Worm (Caenorhabditis elegans) whole organism, L4 larva: ENCODE results near the gene M04D8.4.

Source experiments
- D1046.2 ChIP-seq: fragments of 200-800 bp; sonication (Bioruptor generic); IDR thresholded peaks from 2 replicates; pipeline ENCODE4 v1.3.6; 2022; ENCODE audit warnings: missing genetic modification characterization, missing compliant biosample characterization
- dve-1 ChIP-seq: sonication (generic microtip); optimal IDR thresholded peaks from 2 replicates; lab custom pipeline; 2017; ENCODE audit warnings: antibody characterized with exemption, mild to moderate bottlenecking, missing genetic modification characterization, missing compliant biosample characterization; ENCODE audit not compliant: insufficient read depth
- egl-43 ChIP-seq: fragments of 200-800 bp; sonication (Bioruptor generic); IDR thresholded peaks from 2 replicates; pipeline ENCODE4 v1.3.6; 2022; ENCODE audit warnings: missing genetic modification reagents, missing genetic modification characterization, missing compliant biosample characterization
- fkh-10 ChIP-seq: fragments of 150-350 bp; optimal IDR thresholded peaks from 2 replicates; lab custom pipeline; 2014; ENCODE audit warnings: missing biosample characterization, missing genetic modification reagents, missing genetic modification characterization
- lin-15B ChIP-seq: fragments of 150-350 bp; sonication (generic microtip); optimal IDR thresholded peaks from 3 replicates; lab custom pipeline; 2014; ENCODE audit warnings: missing biosample characterization, missing genetic modification characterization
- lsy-2 ChIP-seq, 2 experiments: fragments of 150-350 bp in 1 of 2; sonication (generic microtip) in 1 of 2; optimal IDR thresholded peaks; 2 replicates each; lab custom pipeline; 2014 to 2017; ENCODE audit warnings: missing biosample characterization in 2 of 2, missing genetic modification characterization in 2 of 2
- nhr-10 ChIP-seq: fragments of 150-350 bp; optimal IDR thresholded peaks from 2 replicates; lab custom pipeline; 2014; ENCODE audit warnings: missing biosample characterization, missing genetic modification characterization
- nhr-28 ChIP-seq: fragments of 150-350 bp; optimal IDR thresholded peaks from 2 replicates; lab custom pipeline; 2014; ENCODE audit warnings: missing biosample characterization, missing genetic modification characterization
- nhr-6 ChIP-seq: fragments of 150-350 bp; optimal IDR thresholded peaks from 2 replicates; lab custom pipeline; 2014; ENCODE audit warnings: missing biosample characterization, missing genetic modification characterization
- pha-4 ChIP-seq, 2 experiments: fragments of 150-350 bp in 1 of 2; fragments of 200-800 bp in 1 of 2; sonication (Bioruptor generic) in 1 of 2; IDR thresholded peaks in 1 of 2; optimal IDR thresholded peaks in 1 of 2; 2 replicates each; pipeline versions ENCODE4 v1.3.6 to Lab custom; 2014 to 2022; ENCODE audit warnings: missing genetic modification characterization in 2 of 2, missing genetic modification reagents in 2 of 2, missing biosample characterization in 1 of 2, missing compliant biosample characterization in 1 of 2
- unc-62 ChIP-seq, 3 experiments: fragments of 150-350 bp in 1 of 3; sonication (generic microtip); optimal IDR thresholded peaks in 2 of 3; peaks in 1 of 3; 1 replicate in 1 of 3; 2 replicates in 2 of 3; lab custom pipeline; 2014 to 2017; ENCODE audit warnings: missing biosample characterization in 3 of 3, missing genetic modification characterization in 3 of 3, missing genetic modification reagents in 3 of 3, missing genotype in 1 of 3
- zag-1 ChIP-seq: fragments of 150-350 bp; optimal IDR thresholded peaks from 2 replicates; lab custom pipeline; 2014; ENCODE audit warnings: missing biosample characterization, missing genetic modification characterization

ce11 chrIII:9985542-9985941 lies 44.9 kb downstream of the M04D8.4 start:
- TF ChIP-seq unc-62 (GFP tag; optimal IDR thresholded peaks at IDR 0.05 in 1 of 2; lab: Kevin White, UChicago) (no peak), unc-62 (tag; optimal IDR thresholded peaks at IDR 0.05; lab: Kevin White, UChicago) (no peak), egl-43 (GFP tag; lab: Robert Waterston, UW) (no peak), lsy-2 (tag; optimal IDR thresholded peaks at IDR 0.05; lab: Kevin White, UChicago) (no peak), nhr-28 (tag; lab: Kevin White, UChicago) (no peak), nhr-6 (tag; lab: Kevin White, UChicago) (no peak), pha-4 (GFP tag; IDR thresholded peaks at IDR 0.05; lab: Robert Waterston, UW) (no peak), pha-4 (tag; optimal IDR thresholded peaks at IDR 0.05; lab: Kevin White, UChicago) (no peak), zag-1 (no peak), nhr-10 (tag; lab: Kevin White, UChicago) (no peak), fkh-10 (GFP tag; lab: Kevin White, UChicago) (no peak), D1046.2 (no peak), lin-15B (no peak), dve-1 (no peak)
